Worm (Caenorhabditis elegans): ENCODE measurements around the gene fbxa-74.

DNA sequence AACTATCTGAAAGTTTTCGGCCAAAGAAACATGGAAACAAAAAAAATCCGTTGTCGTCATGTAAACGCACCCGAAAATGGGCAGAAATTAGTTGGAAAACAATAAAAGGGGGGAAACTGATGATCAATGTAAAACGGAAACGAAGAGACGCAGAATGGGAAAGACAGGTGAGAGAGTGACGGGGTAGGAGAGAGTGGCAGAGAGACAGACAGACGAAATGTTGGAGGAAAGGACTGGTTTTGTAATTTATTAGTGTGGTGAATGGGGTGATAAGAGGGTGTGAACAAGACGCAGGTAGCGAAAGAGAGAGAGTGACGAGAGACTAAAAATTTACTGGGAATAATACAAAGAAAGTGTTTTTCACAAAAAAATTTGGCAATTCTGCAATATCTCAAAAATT, 17.8 kb downstream of the fbxa-74 start:
- TF ChIP-seq ztf-23 (GFP tag; IDR thresholded peaks at IDR 0.05) (no peak), flt-1 (GFP tag; IDR thresholded peaks at IDR 0.05) (no peak), T22C8.4 (GFP tag; IDR thresholded peaks at IDR 0.05) (no peak), med-1 (GFP tag; optimal IDR thresholded peaks at IDR 0.05; ENCODE audit: insufficient read depth) (no peak), ref-1 (GFP tag; conservative IDR thresholded peaks at IDR 0.05) (no peak), klf-2 (GFP tag; conservative IDR thresholded peaks at IDR 0.05) (no peak), tab-1 (GFP tag; IDR thresholded peaks at IDR 0.05) (no peak), cog-1 (tag; optimal IDR thresholded peaks at IDR 0.05) (no peak)

Data from whole organism, midembryonic.